Worm (Caenorhabditis elegans) whole organism, late embryonic: Measurements from ENCODE around the gene B0563.7.

Experiments used
- C38D4.7 ChIP-seq: fragments of 200-800 bp; sonication (Bioruptor generic); optimal IDR thresholded peaks from 2 replicates; lab custom pipeline; 2018; ENCODE audit warnings: mild to moderate bottlenecking, missing genetic modification characterization, moderate library complexity, missing compliant biosample characterization
- ahr-1 ChIP-seq: sonication (generic microtip); optimal IDR thresholded peaks from 2 replicates; lab custom pipeline; 2016; ENCODE audit warnings: missing genetic modification characterization, missing compliant biosample characterization
- ama-1 ChIP-seq: fragments of 150-350 bp; optimal IDR thresholded peaks from 2 replicates; lab custom pipeline; 2014
- ceh-14 ChIP-seq: sonication (generic microtip); optimal IDR thresholded peaks from 2 replicates; lab custom pipeline; 2016; ENCODE audit warnings: missing genotype, missing genetic modification characterization, missing compliant biosample characterization
- ceh-18 ChIP-seq: sonication (generic microtip); optimal IDR thresholded peaks from 2 replicates; lab custom pipeline; 2016; ENCODE audit warnings: missing genetic modification characterization, missing compliant biosample characterization
- ceh-19 ChIP-seq: fragments of 200-800 bp; sonication (Bioruptor generic); optimal IDR thresholded peaks from 2 replicates; lab custom pipeline; 2018; ENCODE audit warnings: mild to moderate bottlenecking, missing genetic modification characterization, missing compliant biosample characterization
- ceh-2 ChIP-seq: sonication (generic microtip); optimal IDR thresholded peaks from 2 replicates; lab custom pipeline; 2016; ENCODE audit warnings: missing genotype, missing genetic modification characterization, missing compliant biosample characterization
- ceh-22 ChIP-seq: sonication (generic microtip); optimal IDR thresholded peaks from 2 replicates; lab custom pipeline; 2017; ENCODE audit warnings: missing biosample characterization, missing genetic modification characterization
- ceh-24 ChIP-seq: sonication (generic microtip); optimal IDR thresholded peaks from 2 replicates; lab custom pipeline; 2016; ENCODE audit warnings: mild to moderate bottlenecking, missing genetic modification characterization, missing compliant biosample characterization
- ceh-31 ChIP-seq: sonication (generic microtip); optimal IDR thresholded peaks from 2 replicates; lab custom pipeline; 2016; ENCODE audit warnings: missing genetic modification characterization, missing compliant biosample characterization
- ceh-6 ChIP-seq: fragments of 200-800 bp; sonication (Bioruptor generic); optimal IDR thresholded peaks from 2 replicates; lab custom pipeline; 2018; ENCODE audit warnings: mild to moderate bottlenecking, missing genetic modification characterization, missing compliant biosample characterization
- ceh-9 ChIP-seq: sonication (generic microtip); optimal IDR thresholded peaks from 2 replicates; lab custom pipeline; 2016; ENCODE audit warnings: mild to moderate bottlenecking, missing genetic modification characterization, inconsistent platforms, missing compliant biosample characterization
- che-1 ChIP-seq: sonication (generic microtip); optimal IDR thresholded peaks from 2 replicates; lab custom pipeline; 2016; ENCODE audit warnings: mild to moderate bottlenecking, missing genetic modification characterization, missing compliant biosample characterization
- dmd-4 ChIP-seq: sonication (generic microtip); optimal IDR thresholded peaks from 2 replicates; lab custom pipeline; 2016; ENCODE audit warnings: borderline replicate concordance, missing genetic modification characterization, missing compliant biosample characterization
- elt-2 ChIP-seq: sonication (generic microtip); optimal IDR thresholded peaks from 2 replicates; lab custom pipeline; 2016; ENCODE audit warnings: missing genetic modification reagents, missing genetic modification characterization, missing compliant biosample characterization
- fkh-6 ChIP-seq: sonication (generic microtip); optimal IDR thresholded peaks from 2 replicates; lab custom pipeline; 2016; ENCODE audit warnings: missing genetic modification characterization, missing compliant biosample characterization
- gmeb-2 ChIP-seq: sonication (generic microtip); optimal IDR thresholded peaks from 2 replicates; lab custom pipeline; 2016; ENCODE audit warnings: missing genetic modification characterization, inconsistent platforms, missing compliant biosample characterization
- hlh-13 ChIP-seq: fragments of 200-800 bp; sonication (Bioruptor generic); optimal IDR thresholded peaks from 2 replicates; lab custom pipeline; 2018; ENCODE audit warnings: mild to moderate bottlenecking, missing genetic modification characterization, missing compliant biosample characterization
- hlh-30 ChIP-seq: sonication (generic microtip); optimal IDR thresholded peaks from 2 replicates; lab custom pipeline; 2017; ENCODE audit warnings: antibody characterized with exemption, missing genetic modification characterization, missing compliant biosample characterization; ENCODE audit not compliant: insufficient read depth
- hlh-6 ChIP-seq: sonication (generic microtip); optimal IDR thresholded peaks from 2 replicates; lab custom pipeline; 2016; ENCODE audit warnings: missing genotype, missing genetic modification characterization, missing compliant biosample characterization
- hlh-8 ChIP-seq: sonication (generic microtip); optimal IDR thresholded peaks from 2 replicates; lab custom pipeline; 2016; ENCODE audit warnings: missing genotype, missing genetic modification characterization, missing compliant biosample characterization
- lin-11 ChIP-seq: fragments of 200-800 bp; sonication (Bioruptor generic); optimal IDR thresholded peaks from 2 replicates; lab custom pipeline; 2018; ENCODE audit warnings: mild to moderate bottlenecking, missing genetic modification characterization, missing compliant biosample characterization
- mec-3 ChIP-seq: sonication (generic microtip); optimal IDR thresholded peaks from 2 replicates; lab custom pipeline; 2016; ENCODE audit warnings: borderline replicate concordance, missing genetic modification characterization, missing compliant biosample characterization
- nfya-1 ChIP-seq: sonication (generic microtip); optimal IDR thresholded peaks from 2 replicates; lab custom pipeline; 2017; ENCODE audit warnings: missing genetic modification characterization, mild to moderate bottlenecking, missing compliant biosample characterization, antibody characterized with exemption, moderate library complexity
- nhr-11 ChIP-seq: fragments of 150-350 bp; optimal IDR thresholded peaks from 2 replicates; lab custom pipeline; 2014; ENCODE audit warnings: missing biosample characterization, missing genetic modification characterization
- npax-4 ChIP-seq: sonication (generic microtip); optimal IDR thresholded peaks from 2 replicates; lab custom pipeline; 2016; ENCODE audit warnings: missing genetic modification characterization, missing compliant biosample characterization
- pag-3 ChIP-seq: sonication (generic microtip); optimal IDR thresholded peaks from 2 replicates; lab custom pipeline; 2016; ENCODE audit warnings: missing compliant biosample characterization, missing genetic modification characterization, borderline replicate concordance
- pat-9 ChIP-seq: fragments of 200-800 bp; sonication (Bioruptor generic); optimal IDR thresholded peaks from 2 replicates; lab custom pipeline; 2018; ENCODE audit warnings: mild to moderate bottlenecking, missing genetic modification characterization, moderate library complexity, missing compliant biosample characterization
- pax-1 ChIP-seq: fragments of 150-350 bp; optimal IDR thresholded peaks from 2 replicates; lab custom pipeline; 2014; ENCODE audit warnings: missing biosample characterization, missing genetic modification characterization
- pha-2 ChIP-seq: sonication (generic microtip); optimal IDR thresholded peaks from 2 replicates; lab custom pipeline; 2017; ENCODE audit warnings: mild to moderate bottlenecking, missing genetic modification characterization, missing compliant biosample characterization
- pha-4 ChIP-seq: fragments of 150-350 bp; optimal IDR thresholded peaks from 2 replicates; lab custom pipeline; 2018; ENCODE audit warnings: missing biosample characterization, missing genetic modification reagents, missing genetic modification characterization
- pros-1 ChIP-seq: fragments of 150-350 bp; optimal IDR thresholded peaks from 2 replicates; lab custom pipeline; 2014; ENCODE audit warnings: missing biosample characterization, missing genetic modification reagents, missing genetic modification characterization
- ref-2 ChIP-seq: sonication (generic microtip); optimal IDR thresholded peaks from 2 replicates; lab custom pipeline; 2016; ENCODE audit warnings: missing genetic modification characterization, missing compliant biosample characterization
- sox-2 ChIP-seq: fragments of 200-800 bp; sonication (Bioruptor generic); IDR thresholded peaks from 2 replicates; pipeline ENCODE4 v1.3.6; 2022; ENCODE audit warnings: missing genetic modification reagents, missing genetic modification characterization, missing compliant biosample characterization
- sox-4 ChIP-seq: sonication (generic microtip); optimal IDR thresholded peaks from 2 replicates; lab custom pipeline; 2017; ENCODE audit warnings: mild to moderate bottlenecking, missing genetic modification characterization, inconsistent platforms, missing compliant biosample characterization
- tbx-7 ChIP-seq: sonication (generic microtip); optimal IDR thresholded peaks from 2 replicates; lab custom pipeline; 2016; ENCODE audit warnings: missing genotype, missing genetic modification characterization, missing compliant biosample characterization
- ttx-3 ChIP-seq: sonication (generic microtip); optimal IDR thresholded peaks from 2 replicates; lab custom pipeline; 2016; ENCODE audit warnings: missing genetic modification reagents, missing genetic modification characterization, missing compliant biosample characterization
- unc-3 ChIP-seq, 2 experiments: fragments of 200-800 bp in 1 of 2; sonication (Bioruptor generic) in 1 of 2; sonication (generic microtip) in 1 of 2; conservative IDR thresholded peaks in 1 of 2; optimal IDR thresholded peaks in 1 of 2; 2 replicates each; pipeline versions ENCODE4 v1.3.6 to Lab custom; 2016 to 2022; ENCODE audit warnings: missing compliant biosample characterization in 2 of 2, missing genetic modification characterization in 2 of 2, missing genetic modification reagents in 1 of 2
- unc-42 ChIP-seq: sonication (generic microtip); optimal IDR thresholded peaks from 2 replicates; lab custom pipeline; 2016; ENCODE audit warnings: missing genotype, missing genetic modification characterization, missing compliant biosample characterization
- ztf-16 ChIP-seq: sonication (generic microtip); optimal IDR thresholded peaks from 2 replicates; lab custom pipeline; 2017; ENCODE audit warnings: missing genetic modification characterization, missing compliant biosample characterization

B0563.7 gene

ce11 chrX:9172733-9173132 lies 18.6 kb upstream of the B0563.7 start:
- no peak for TF ChIP-seq nfya-1 (tag; lab: Kevin White, UChicago)
- TF ChIP-seq fkh-6 (tag; lab: Kevin White, UChicago): no peak
- TF ChIP-seq elt-2 (tag; lab: Kevin White, UChicago): no peak
- no peak for TF ChIP-seq unc-3 (GFP tag; conservative IDR thresholded peaks at IDR 0.05; lab: Robert Waterston, UW)
- TF ChIP-seq unc-3 (tag; optimal IDR thresholded peaks at IDR 0.05; lab: Kevin White, UChicago): no peak
- TF ChIP-seq pha-4 (tag; lab: Kevin White, UChicago): no peak
- TF ChIP-seq pax-1 (tag; lab: Kevin White, UChicago): no peak
- no peak for TF ChIP-seq hlh-8 (tag; lab: Kevin White, UChicago)
- no peak for TF ChIP-seq ama-1 (lab: Kevin White, UChicago)
- no peak for TF ChIP-seq hlh-30 (tag; lab: Kevin White, UChicago)

- TF ChIP-seq hlh-30 (tag; lab: Kevin White, UChicago): no peak
- TF ChIP-seq tbx-7: no peak
- TF ChIP-seq ceh-14 (tag; lab: Kevin White, UChicago): no peak
- no peak for TF ChIP-seq ceh-22
- no peak for TF ChIP-seq hlh-13
- TF ChIP-seq ceh-9 (tag; lab: Kevin White, UChicago): no peak
- TF ChIP-seq ceh-18 (tag; lab: Kevin White, UChicago): no peak
- no peak for TF ChIP-seq pha-2 (tag; lab: Kevin White, UChicago)
- no peak for TF ChIP-seq ceh-19 (GFP tag; lab: Kevin White, UChicago)
- no peak for TF ChIP-seq che-1
- TF ChIP-seq nhr-11 (tag; lab: Kevin White, UChicago): no peak
- no peak for TF ChIP-seq fkh-6 (tag; lab: Kevin White, UChicago)
- TF ChIP-seq unc-42 (tag; lab: Kevin White, UChicago): no peak
- no peak for TF ChIP-seq elt-2 (tag; lab: Kevin White, UChicago)
- no peak for TF ChIP-seq ceh-24 (tag; lab: Kevin White, UChicago)
- TF ChIP-seq mec-3: no peak
- no peak for TF ChIP-seq ceh-6 (GFP tag; lab: Kevin White, UChicago)
- no peak for TF ChIP-seq dmd-4 (tag; lab: Kevin White, UChicago)
Measured at ce11 chrX:9172278-9172677, 18.2 kb upstream of the B0563.7 start, which contains the start of gene B0563.18. TSS of gene B0563.18 (plus strand) at chrX:9172578.

- TF ChIP-seq ceh-14 (tag; lab: Kevin White, UChicago) (no peak), ztf-16 (tag; lab: Kevin White, UChicago) (no peak), ceh-18 (tag; lab: Kevin White, UChicago) (no peak), ceh-31 (no peak), sox-4 (tag; lab: Kevin White, UChicago) (no peak), sox-2 (GFP tag; lab: Robert Waterston, UW) (no peak)
Measured at ce11 chrX:9171241-9171640, 17.1 kb upstream of the B0563.7 start, which contains the start of gene B0563.1. TSS of gene B0563.1 (plus strand) at chrX:9171541.

ce11 chrX:9170058-9170457 lies 15.9 kb upstream of the B0563.7 start:
- TF ChIP-seq lin-11 (no peak), che-1 (no peak)

ce11 chrX:9168239-9168638 lies 14.1 kb upstream of the B0563.7 start, which contains the start of gene B0563.9:
TSS of gene B0563.9 (plus strand) at chrX:9168539.
- TF ChIP-seq gmeb-2 (tag; lab: Kevin White, UChicago) (no peak), pros-1 (tag; lab: Kevin White, UChicago) (no peak), fkh-6 (tag; lab: Kevin White, UChicago) (no peak), C38D4.7 (GFP tag; lab: Kevin White, UChicago) (no peak), ahr-1 (tag; lab: Kevin White, UChicago) (no peak), ceh-2 (tag; lab: Kevin White, UChicago) (no peak), pat-9 (no peak), ref-2 (tag; lab: Kevin White, UChicago) (no peak), ama-1 (lab: Kevin White, UChicago) (no peak), ttx-3 (tag; lab: Kevin White, UChicago) (no peak), hlh-6 (tag; lab: Kevin White, UChicago) (no peak), tbx-7 (no peak), npax-4 (tag; lab: Kevin White, UChicago) (no peak), ceh-14 (tag; lab: Kevin White, UChicago) (no peak), sox-2 (GFP tag; lab: Robert Waterston, UW) (no peak), pag-3 (tag; lab: Kevin White, UChicago) (no peak), ceh-9 (tag; lab: Kevin White, UChicago) (no peak)
- TF ChIP-seq, all 69 proteins: peak for 0
